Worm (Caenorhabditis elegans) whole organism, mixed stage, embryonic: ENCODE measurements around the gene srx-64.

Experiments used
- elt-1 ChIP-seq: sonication (generic microtip); optimal IDR thresholded peaks from 2 replicates; lab custom pipeline; 2017; ENCODE audit warnings: missing genetic modification characterization, mild to moderate bottlenecking, missing compliant biosample characterization, antibody characterized with exemption, moderate library complexity, borderline replicate concordance; ENCODE audit not compliant: insufficient read depth
- hlh-1 ChIP-seq: fragments of 150-350 bp; optimal IDR thresholded peaks from 2 replicates; lab custom pipeline; 2014; ENCODE audit warnings: missing biosample characterization, missing genetic modification reagents, missing genetic modification characterization
- lsy-2 ChIP-seq: fragments of 150-350 bp; optimal IDR thresholded peaks from 2 replicates; lab custom pipeline; 2014; ENCODE audit warnings: missing biosample characterization, missing genetic modification characterization
- mab-5 ChIP-seq: fragments of 150-350 bp; optimal IDR thresholded peaks from 2 replicates; lab custom pipeline; 2014; ENCODE audit warnings: missing biosample characterization, missing genetic modification characterization
- nhr-2 ChIP-seq: fragments of 150-350 bp; optimal IDR thresholded peaks from 2 replicates; lab custom pipeline; 2014; ENCODE audit warnings: missing biosample characterization, missing genetic modification characterization
- nhr-28 ChIP-seq: fragments of 150-350 bp; optimal IDR thresholded peaks from 2 replicates; lab custom pipeline; 2014; ENCODE audit warnings: missing biosample characterization, missing genetic modification characterization
- pha-4 ChIP-seq: fragments of 150-350 bp; optimal IDR thresholded peaks from 2 replicates; lab custom pipeline; 2018; ENCODE audit warnings: missing biosample characterization, missing genetic modification reagents, missing genetic modification characterization
- snpc-4 ChIP-seq: fragments of 150-350 bp; optimal IDR thresholded peaks from 2 replicates; lab custom pipeline; 2014; ENCODE audit warnings: missing biosample characterization, missing genetic modification characterization
- unc-62 ChIP-seq: fragments of 150-350 bp; optimal IDR thresholded peaks from 2 replicates; lab custom pipeline; 2014; ENCODE audit warnings: missing biosample characterization, missing genetic modification reagents, missing genetic modification characterization

ce11 chrV:3970410-3970809 is 41.2 kb downstream of the srx-64 start, which contains the start of gene cyp-34A9:
- TF ChIP-seq nhr-28 (tag; lab: Kevin White, UChicago), result no peak
- TF ChIP-seq pha-4, result no peak
- TF ChIP-seq mab-5 (tag; lab: Kevin White, UChicago), result no peak
- TF ChIP-seq snpc-4, result no peak
- TF ChIP-seq unc-62 (GFP tag; lab: Kevin White, UChicago), result no peak
- TF ChIP-seq hlh-1 (tag; lab: Kevin White, UChicago), result no peak
- TF ChIP-seq elt-1 (tag; lab: Kevin White, UChicago), result no peak
- no peak for TF ChIP-seq nhr-2
- TF ChIP-seq lsy-2 (tag; lab: Kevin White, UChicago), result no peak
